Worm (Caenorhabditis elegans) whole organism, L4/young adult: ENCODE results near the gene F26D2.10.

ENCODE experiments used
- W03F9.2 ChIP-seq: fragments of 150-350 bp; optimal IDR thresholded peaks from 2 replicates; lab custom pipeline; 2014; ENCODE audit warnings: missing biosample characterization, missing genetic modification characterization
- dao-5 ChIP-seq: sonication (generic microtip); optimal IDR thresholded peaks from 2 replicates; lab custom pipeline; 2016; ENCODE audit warnings: missing genotype, missing genetic modification characterization, moderate library complexity, missing compliant biosample characterization
- him-1 ChIP-seq: sonication (generic microtip); optimal IDR thresholded peaks from 2 replicates; lab custom pipeline; 2016; ENCODE audit warnings: missing genotype, missing genetic modification reagents, missing genetic modification characterization, missing compliant biosample characterization

ce11 chrV:16410521-16410920 is 18.9 kb downstream of the F26D2.10 start, which contains the start of gene srh-145:
- no peak for TF ChIP-seq him-1 (tag; lab: Kevin White, UChicago)
- no peak for TF ChIP-seq dao-5
- TF ChIP-seq W03F9.2 = no peak
